Fruit fly (Drosophila melanogaster) whole organism, prepupa: ENCODE data around the gene CG5913.
A peak's percentile ranks its signal among the peaks of the same experiment; 100 is the strongest.

Experiments
- Blimp-1 ChIP-seq: fragments of 200-800 bp; sonication (Bioruptor generic); optimal IDR thresholded peaks from 3 replicates; lab custom pipeline; 2017; ENCODE audit warnings: missing biosample characterization, missing genetic modification characterization, mild to moderate bottlenecking, moderate library complexity, missing genetic modification reagents
- CG10669 ChIP-seq: fragments of 200-800 bp; sonication (Bioruptor generic); optimal IDR thresholded peaks from 3 replicates; lab custom pipeline; 2018; ENCODE audit warnings: missing biosample characterization, mild to moderate bottlenecking, missing genetic modification characterization, moderate library complexity
- CG11294 ChIP-seq: fragments of 200-800 bp; sonication (Bioruptor generic); IDR thresholded peaks from 2 replicates; pipeline ENCODE4 v1.3.6; 2022; ENCODE audit warnings: missing biosample characterization, missing genetic modification characterization
- CG11902 ChIP-seq: fragments of 200-800 bp; sonication (Bioruptor generic); optimal IDR thresholded peaks from 3 replicates; lab custom pipeline; 2016; ENCODE audit warnings: missing biosample characterization, missing genetic modification characterization
- CG15336 ChIP-seq: fragments of 200-800 bp; sonication (Bioruptor generic); IDR thresholded peaks from 2 replicates; pipeline ENCODE4 v1.3.6; 2022; ENCODE audit warnings: missing biosample characterization, missing genetic modification characterization
- CG16779 ChIP-seq: fragments of 200-800 bp; sonication (Bioruptor generic); optimal IDR thresholded peaks from 3 replicates; lab custom pipeline; 2017; ENCODE audit warnings: missing biosample characterization, mild to moderate bottlenecking, missing genetic modification characterization
- CG3032 ChIP-seq: fragments of 200-800 bp; optimal IDR thresholded peaks from 2 replicates; lab custom pipeline; 2019; ENCODE audit warnings: missing biosample characterization, mild to moderate bottlenecking, missing genetic modification characterization, moderate library complexity
- CG31627 ChIP-seq: fragments of 200-800 bp; sonication (Bioruptor generic); optimal IDR thresholded peaks from 3 replicates; lab custom pipeline; 2016; ENCODE audit warnings: missing biosample characterization, missing genetic modification characterization
- CG32006 ChIP-seq: fragments of 200-800 bp; sonication (Bioruptor generic); optimal IDR thresholded peaks from 3 replicates; lab custom pipeline; 2017; ENCODE audit warnings: missing biosample characterization, mild to moderate bottlenecking, missing genetic modification characterization
- CG34406 ChIP-seq: fragments of 200-800 bp; sonication (Bioruptor generic); optimal IDR thresholded peaks from 3 replicates; lab custom pipeline; 2016; ENCODE audit warnings: missing biosample characterization, missing genetic modification characterization
- CG3919 ChIP-seq: fragments of 200-800 bp; sonication (Bioruptor generic); optimal IDR thresholded peaks from 3 replicates; lab custom pipeline; 2016; ENCODE audit warnings: missing biosample characterization, missing genetic modification characterization
- CG6163 ChIP-seq: fragments of 200-800 bp; sonication (Bioruptor generic); IDR thresholded peaks from 3 replicates; pipeline ENCODE4 v1.3.6; 2022; ENCODE audit warnings: missing biosample characterization, missing genetic modification characterization
- CG6792 ChIP-seq: fragments of 200-800 bp; sonication (Bioruptor generic); optimal IDR thresholded peaks from 3 replicates; lab custom pipeline; 2016; ENCODE audit warnings: missing biosample characterization, missing genetic modification characterization
- CG8119 ChIP-seq: fragments of 200-800 bp; sonication (Bioruptor generic); IDR thresholded peaks from 3 replicates; pipeline ENCODE4 v1.3.6; 2022; ENCODE audit warnings: missing biosample characterization, missing genetic modification characterization
- CG8319 ChIP-seq: fragments of 200-800 bp; sonication (Bioruptor generic); optimal IDR thresholded peaks from 3 replicates; lab custom pipeline; 2016; ENCODE audit warnings: missing biosample characterization, missing genetic modification characterization
- CG9139 ChIP-seq: fragments of 200-800 bp; sonication (Bioruptor generic); optimal IDR thresholded peaks from 3 replicates; lab custom pipeline; 2017; ENCODE audit warnings: missing biosample characterization, mild to moderate bottlenecking, missing genetic modification characterization
- Eip78C ChIP-seq: fragments of 200-800 bp; sonication (Bioruptor generic); peaks from one replicate; lab custom pipeline; 2016; ENCODE audit warnings: missing biosample characterization, missing genetic modification characterization
- Eip93F ChIP-seq: fragments of 200-800 bp; sonication (Bioruptor generic); optimal IDR thresholded peaks from 2 replicates; lab custom pipeline; 2016; ENCODE audit warnings: missing biosample characterization, mild to moderate bottlenecking, missing genetic modification characterization
- Ets21C ChIP-seq: fragments of 200-800 bp; sonication (Bioruptor generic); optimal IDR thresholded peaks from 3 replicates; lab custom pipeline; 2016; ENCODE audit warnings: missing biosample characterization, missing genetic modification characterization
- Ets96B ChIP-seq: fragments of 200-800 bp; optimal IDR thresholded peaks from 2 replicates; lab custom pipeline; 2019; ENCODE audit warnings: missing biosample characterization, mild to moderate bottlenecking, missing genetic modification characterization, moderate library complexity
- Gug ChIP-seq: fragments of 200-800 bp; sonication (Bioruptor generic); IDR thresholded peaks from 2 replicates; pipeline ENCODE4 v1.3.6; 2022; ENCODE audit warnings: missing biosample characterization, missing genetic modification characterization
- Hr38 ChIP-seq: sonication (Bioruptor generic); optimal IDR thresholded peaks from 2 replicates; lab custom pipeline; 2016; ENCODE audit warnings: missing biosample characterization, missing genetic modification characterization
- Hr39 ChIP-seq: fragments of 200-800 bp; sonication (Bioruptor generic); optimal IDR thresholded peaks from 2 replicates; lab custom pipeline; 2016; ENCODE audit warnings: missing biosample characterization, missing genetic modification characterization
- Hr4 ChIP-seq: fragments of 200-800 bp; sonication (Bioruptor generic); optimal IDR thresholded peaks from 3 replicates; lab custom pipeline; 2016; ENCODE audit warnings: missing biosample characterization, missing genetic modification characterization
- Lpt ChIP-seq: fragments of 200-800 bp; sonication (Bioruptor generic); optimal IDR thresholded peaks from 3 replicates; lab custom pipeline; 2016; ENCODE audit warnings: missing biosample characterization, missing genetic modification characterization
- Smox ChIP-seq: fragments of 200-800 bp; sonication (Bioruptor generic); optimal IDR thresholded peaks from 3 replicates; lab custom pipeline; 2016; ENCODE audit warnings: missing biosample characterization, missing genetic modification characterization
- Sox14 ChIP-seq: fragments of 200-800 bp; sonication (Bioruptor generic); optimal IDR thresholded peaks from 3 replicates; lab custom pipeline; 2016; ENCODE audit warnings: missing biosample characterization, missing genetic modification characterization
- Sox15 ChIP-seq: fragments of 200-800 bp; sonication (Bioruptor generic); optimal IDR thresholded peaks from 3 replicates; lab custom pipeline; 2016; ENCODE audit warnings: missing biosample characterization, missing genetic modification characterization
- achi ChIP-seq: fragments of 200-800 bp; sonication (Bioruptor generic); optimal IDR thresholded peaks from 3 replicates; lab custom pipeline; 2016; ENCODE audit warnings: missing biosample characterization, missing genetic modification characterization
- acj6 ChIP-seq: fragments of 200-800 bp; sonication (Bioruptor generic); optimal IDR thresholded peaks from 3 replicates; lab custom pipeline; 2016; ENCODE audit warnings: missing biosample characterization, missing genetic modification characterization
- cyc ChIP-seq: fragments of 200-800 bp; sonication (Bioruptor generic); optimal IDR thresholded peaks from 3 replicates; lab custom pipeline; 2016; ENCODE audit warnings: missing biosample characterization, missing genetic modification characterization
- dsx ChIP-seq: fragments of 200-800 bp; optimal IDR thresholded peaks from 3 replicates; lab custom pipeline; 2019; ENCODE audit warnings: missing biosample characterization, mild to moderate bottlenecking, missing genetic modification characterization, moderate library complexity; ENCODE audit not compliant: poor library complexity, severe bottlenecking
- eg ChIP-seq: fragments of 200-800 bp; sonication (Bioruptor generic); IDR thresholded peaks from 3 replicates; pipeline ENCODE4 v1.3.6; 2022; ENCODE audit warnings: missing biosample characterization, missing genetic modification characterization
- fd59A ChIP-seq: fragments of 200-800 bp; sonication (Bioruptor generic); optimal IDR thresholded peaks from 2 replicates; lab custom pipeline; 2017; ENCODE audit warnings: missing biosample characterization, mild to moderate bottlenecking, missing genetic modification characterization, missing genetic modification reagents
- fd85E ChIP-seq: fragments of 200-800 bp; sonication (Bioruptor generic); optimal IDR thresholded peaks from 3 replicates; lab custom pipeline; 2016; ENCODE audit warnings: missing biosample characterization, missing genetic modification characterization
- fkh ChIP-seq: fragments of 200-800 bp; sonication (Bioruptor generic); optimal IDR thresholded peaks from 3 replicates; lab custom pipeline; 2017; ENCODE audit warnings: missing biosample characterization, mild to moderate bottlenecking, missing genetic modification characterization, moderate library complexity
- lz ChIP-seq: fragments of 200-800 bp; sonication (Bioruptor generic); optimal IDR thresholded peaks from 3 replicates; lab custom pipeline; 2016; ENCODE audit warnings: missing biosample characterization, missing genetic modification characterization
- salr ChIP-seq, 2 experiments: fragments of 200-800 bp; sonication (Bioruptor generic); optimal IDR thresholded peaks; 3 replicates each; lab custom pipeline; 2016 to 2018; ENCODE audit warnings: missing biosample characterization in 2 of 2, missing genetic modification characterization in 2 of 2, mild to moderate bottlenecking in 1 of 2
- spab ChIP-seq: fragments of 200-800 bp; sonication (Bioruptor generic); optimal IDR thresholded peaks from 2 replicates; lab custom pipeline; 2017; ENCODE audit warnings: missing biosample characterization, mild to moderate bottlenecking, missing genetic modification characterization, missing genetic modification reagents
- ss ChIP-seq, 2 experiments: fragments of 200-800 bp; sonication (Bioruptor generic); optimal IDR thresholded peaks; 2 replicates in 1 of 2; 3 replicates in 1 of 2; lab custom pipeline; 2017 to 2018; ENCODE audit warnings: mild to moderate bottlenecking in 2 of 2, missing biosample characterization in 2 of 2, missing genetic modification characterization in 2 of 2, moderate library complexity in 1 of 2
- svp ChIP-seq: fragments of 200-800 bp; sonication (Bioruptor generic); peaks from one replicate; lab custom pipeline; 2016; ENCODE audit warnings: missing biosample characterization, missing genetic modification characterization
- topi ChIP-seq: fragments of 200-800 bp; sonication (Bioruptor generic); optimal IDR thresholded peaks from 3 replicates; lab custom pipeline; 2016; ENCODE audit warnings: missing biosample characterization, missing genetic modification characterization

The CG5913 gene

DNA sequence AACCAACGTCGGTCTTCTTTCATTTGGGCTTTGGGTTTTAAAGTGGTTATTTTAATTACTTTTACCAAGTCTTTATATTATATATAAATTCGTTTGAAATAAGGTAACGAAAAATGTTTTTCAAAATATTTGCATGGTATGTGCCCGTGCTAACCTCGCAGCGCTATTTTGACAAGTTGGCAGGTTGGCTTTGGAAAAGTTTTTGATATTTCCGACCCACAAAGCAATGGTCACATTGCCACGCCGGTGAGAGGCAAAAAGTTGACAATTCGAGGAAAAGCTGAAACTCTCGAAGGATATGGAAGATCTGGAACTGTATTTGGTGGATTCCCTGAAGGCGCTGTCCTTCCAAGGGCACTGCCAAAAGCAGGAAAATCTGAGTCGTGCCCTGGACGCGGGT is at the start of gene CG5913:
CG5913 (plus strand) TSS at position 224 of the 400 bp plus-strand sequence.
- no peak for TF ChIP-seq Eip78C
- TF ChIP-seq Sox14 (GFP tag; lab: Kevin White, UChicago): no peak

DNA sequence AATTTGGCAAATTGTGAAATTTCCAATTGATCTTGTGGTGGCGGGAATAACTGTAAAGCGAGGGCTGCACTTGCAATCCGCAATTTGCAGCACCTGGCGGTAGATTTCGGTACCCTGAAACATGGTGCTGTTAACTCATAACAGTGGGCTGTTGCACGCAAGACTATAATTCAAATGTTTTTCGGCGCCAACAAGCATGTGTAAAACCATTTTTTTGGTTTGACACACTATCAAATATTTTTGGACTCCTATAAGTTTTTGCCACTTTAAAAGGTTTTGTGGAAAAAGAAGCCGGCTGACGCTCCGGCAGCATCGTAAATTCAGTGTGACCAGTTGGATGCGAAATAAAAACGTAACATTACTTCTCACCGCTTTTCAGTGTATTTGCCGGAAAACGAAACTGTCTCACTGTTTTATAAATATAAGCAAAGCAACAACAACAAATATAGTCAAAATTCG is 42.0 kb upstream of the CG5913 start, which contains the start of the genes CG14545 and CG5886:
CG14545 (minus strand) TSS at position 68 of the 459 bp plus-strand sequence.
CG5886 (plus strand) TSS at position 409 of the 459 bp plus-strand sequence.
- TF ChIP-seq cyc (GFP tag; lab: Kevin White, UChicago) (peak; percentile 33), Hr39 (peak; percentile 24), CG3919 (GFP tag; lab: Kevin White, UChicago) (peak; percentile 3), CG3032 (tag; lab: Kevin White, UChicago) (no peak), acj6 (no peak), lz (GFP tag; lab: Kevin White, UChicago) (peak; percentile 25), CG31627 (GFP tag; lab: Kevin White, UChicago) (peak; percentile 8)

- TF ChIP-seq CG8119 (peak; percentile 42; the same call in 1 of the 3 replicates), Hr4 (GFP tag; lab: Kevin White, UChicago) (peak; percentile 7), Eip93F (no peak), CG32006 (GFP tag; lab: Kevin White, UChicago) (peak; percentile 30), eg (GFP tag; lab: Robert Waterston, UW) (peak; percentile 53; the same call in 1 of the 3 replicates), CG3919 (GFP tag; lab: Kevin White, UChicago) (peak; percentile 12), CG15336 (GFP tag; lab: Robert Waterston, UW) (peak; percentile 58), svp (peak; percentile 9), achi (GFP tag; lab: Kevin White, UChicago) (peak; percentile 16), Hr38 (GFP tag; lab: Kevin White, UChicago) (no peak), Sox15 (no peak), Lpt (GFP tag; lab: Kevin White, UChicago) (no peak), Ets21C (no peak), Ets96B (tag; lab: Kevin White, UChicago) (peak; percentile 10), CG6163 (GFP tag; lab: Robert Waterston, UW) (peak; percentile 41; the same call in 1 of the 3 replicates), topi (no peak), fd59A (GFP tag; lab: Kevin White, UChicago) (no peak), Hr39 (no peak), CG16779 (tag; lab: Kevin White, UChicago) (no peak), Smox (GFP tag; lab: Kevin White, UChicago) (no peak), CG3032 (tag; lab: Kevin White, UChicago) (peak; percentile 23), CG11294 (GFP tag; lab: Robert Waterston, UW) (no peak), CG6792 (GFP tag; lab: Kevin White, UChicago) (no peak)
- TF ChIP-seq, all 60 proteins: peak for 11
Measured at dm6 chr3R:25854825-25855224, 38.5 kb upstream of the CG5913 start.

- TF ChIP-seq cyc (GFP tag; lab: Kevin White, UChicago) (no peak), Eip78C (peak; percentile 28), CG32006 (GFP tag; lab: Kevin White, UChicago) (peak; percentile 57), ss (GFP tag; optimal IDR thresholded peaks at IDR 0.05; lab: Kevin White, UChicago) (peak in 1 of 2 experiments; percentile 29), CG34406 (GFP tag; lab: Kevin White, UChicago) (no peak), CG6792 (GFP tag; lab: Kevin White, UChicago) (no peak), CG9139 (GFP tag; lab: Kevin White, UChicago) (no peak), CG8319 (GFP tag; lab: Kevin White, UChicago) (no peak), spab (GFP tag; lab: Kevin White, UChicago) (no peak), lz (GFP tag; lab: Kevin White, UChicago) (no peak), dsx (GFP tag; lab: Kevin White, UChicago) (no peak), fkh (no peak), Sox15 (no peak), CG31627 (GFP tag; lab: Kevin White, UChicago) (no peak), Blimp-1 (no peak), salr (GFP tag; optimal IDR thresholded peaks at IDR 0.05; lab: Kevin White, UChicago) (no peak), Lpt (GFP tag; lab: Kevin White, UChicago) (no peak), Eip93F (no peak), Gug (GFP tag; lab: Robert Waterston, UW) (no peak), Ets96B (tag; lab: Kevin White, UChicago) (no peak), eg (GFP tag; lab: Robert Waterston, UW) (no peak), CG3919 (GFP tag; lab: Kevin White, UChicago) (no peak), CG11902 (GFP tag; lab: Kevin White, UChicago) (no peak), CG10669 (GFP tag; lab: Kevin White, UChicago) (peak; percentile 11), CG11294 (GFP tag; lab: Robert Waterston, UW) (no peak), Smox (GFP tag; lab: Kevin White, UChicago) (no peak), fd85E (no peak)
Measured at dm6 chr3R:25855594-25856305, 37.5 kb upstream of the CG5913 start, which contains the start of gene CG5890. Gene CG5890 (plus strand): TSS chr3R:25856154.
